Fruit fly (Drosophila melanogaster) whole organism, embryonic: ENCODE results near the gene gNacalpha.

ENCODE experiments used
- Antp ChIP-seq: fragments of 200-800 bp; sonication (Bioruptor generic); optimal IDR thresholded peaks from 3 replicates; lab custom pipeline; 2016; ENCODE audit warnings: missing biosample characterization, missing genetic modification characterization
- Blimp-1 ChIP-seq: fragments of 200-800 bp; sonication (Bioruptor generic); optimal IDR thresholded peaks from 3 replicates; lab custom pipeline; 2018; ENCODE audit warnings: missing biosample characterization, missing genetic modification characterization, mild to moderate bottlenecking, moderate library complexity, missing genetic modification reagents
- CG1024 ChIP-seq: fragments of 200-800 bp; sonication (Bioruptor generic); IDR thresholded peaks from 2 replicates; pipeline ENCODE4 v1.3.6; 2022; ENCODE audit warnings: missing biosample characterization, missing genetic modification characterization
- CG10462 ChIP-seq: fragments of 200-800 bp; sonication (Bioruptor generic); optimal IDR thresholded peaks from 2 replicates; lab custom pipeline; 2016; ENCODE audit warnings: missing biosample characterization, missing genetic modification characterization
- CG12071 ChIP-seq: fragments of 200-800 bp; sonication (Bioruptor generic); optimal IDR thresholded peaks from 3 replicates; lab custom pipeline; 2018; ENCODE audit warnings: missing biosample characterization, mild to moderate bottlenecking, missing genetic modification characterization
- CG17359 ChIP-seq: fragments of 200-800 bp; sonication (Bioruptor generic); optimal IDR thresholded peaks from 3 replicates; lab custom pipeline; 2018; ENCODE audit warnings: missing biosample characterization, mild to moderate bottlenecking, missing genetic modification characterization, moderate library complexity
- CG17829 ChIP-seq: fragments of 200-800 bp; optimal IDR thresholded peaks from 2 replicates; lab custom pipeline; 2019; ENCODE audit warnings: missing biosample characterization, mild to moderate bottlenecking, missing genetic modification characterization, moderate library complexity
- CG31224 ChIP-seq: fragments of 200-800 bp; sonication (Bioruptor generic); IDR thresholded peaks from 2 replicates; pipeline ENCODE4 v1.3.6; 2022; ENCODE audit warnings: missing biosample characterization, missing genetic modification characterization
- CG4820 ChIP-seq: fragments of 200-800 bp; sonication (Bioruptor generic); optimal IDR thresholded peaks from 3 replicates; lab custom pipeline; 2016; ENCODE audit warnings: missing biosample characterization, missing genetic modification characterization
- CG6254 ChIP-seq: fragments of 200-800 bp; sonication (Bioruptor generic); optimal IDR thresholded peaks from 3 replicates; lab custom pipeline; 2017; ENCODE audit warnings: mild to moderate bottlenecking, missing biosample characterization, missing genetic modification reagents, missing genetic modification characterization
- CG6272 ChIP-seq: fragments of 200-800 bp; sonication (Bioruptor generic); IDR thresholded peaks from 2 replicates; pipeline ENCODE4 v1.3.6; 2022; ENCODE audit warnings: missing biosample characterization, missing genetic modification characterization
- CG8089 ChIP-seq: fragments of 200-800 bp; sonication (Bioruptor generic); optimal IDR thresholded peaks from 3 replicates; lab custom pipeline; 2016; ENCODE audit warnings: missing biosample characterization, missing genetic modification characterization
- CG8290 ChIP-seq, 3 experiments: fragments of 200-800 bp; sonication (Bioruptor generic); optimal IDR thresholded peaks; 2 replicates each; lab custom pipeline; 2016 to 2019; ENCODE audit warnings: missing biosample characterization in 3 of 3, missing genetic modification characterization in 3 of 3, mild to moderate bottlenecking in 2 of 3, moderate library complexity in 1 of 3
- CG8924 ChIP-seq: fragments of 200-800 bp; optimal IDR thresholded peaks from 3 replicates; lab custom pipeline; 2019; ENCODE audit warnings: missing biosample characterization, mild to moderate bottlenecking, missing genetic modification characterization, moderate library complexity
- CG9932 ChIP-seq: fragments of 200-800 bp; sonication (Bioruptor generic); IDR thresholded peaks from 2 replicates; pipeline ENCODE4 v1.3.6; 2022; ENCODE audit warnings: missing biosample characterization, missing genetic modification characterization
- CHES-1-like ChIP-seq: fragments of 200-800 bp; sonication (Bioruptor generic); optimal IDR thresholded peaks from 2 replicates; lab custom pipeline; 2016; ENCODE audit warnings: missing biosample characterization, missing genetic modification characterization
- CoRest ChIP-seq: fragments of 200-800 bp; sonication (Bioruptor generic); optimal IDR thresholded peaks from 3 replicates; lab custom pipeline; 2018; ENCODE audit warnings: missing biosample characterization, mild to moderate bottlenecking, missing genetic modification characterization, moderate library complexity
- Gug ChIP-seq: fragments of 200-800 bp; sonication (Bioruptor generic); IDR thresholded peaks from 4 replicates; pipeline ENCODE4 v1.3.6; 2022; ENCODE audit warnings: missing biosample characterization, missing genetic modification characterization
- H2.0 ChIP-seq: fragments of 200-800 bp; sonication (Bioruptor generic); IDR thresholded peaks from 2 replicates; pipeline ENCODE4 v1.3.6; 2022; ENCODE audit warnings: missing biosample characterization, missing genetic modification characterization
- HLH3B ChIP-seq: fragments of 200-800 bp; sonication (Bioruptor generic); IDR thresholded peaks from 2 replicates; pipeline ENCODE4 v1.3.6; 2022; ENCODE audit warnings: missing biosample characterization, missing genetic modification characterization
- HLH4C ChIP-seq: fragments of 200-800 bp; sonication (Bioruptor generic); IDR thresholded peaks from 3 replicates; pipeline ENCODE4 v1.3.6; 2022; ENCODE audit warnings: missing biosample characterization, missing genetic modification characterization; ENCODE audit not compliant: partially characterized antibody
- Meics ChIP-seq: fragments of 200-800 bp; sonication (Bioruptor generic); optimal IDR thresholded peaks from 2 replicates; lab custom pipeline; 2017; ENCODE audit warnings: missing biosample characterization, mild to moderate bottlenecking, missing genetic modification characterization
- NfI ChIP-seq: fragments of 200-800 bp; sonication (Bioruptor generic); optimal IDR thresholded peaks from 3 replicates; lab custom pipeline; 2018; ENCODE audit warnings: missing biosample characterization, mild to moderate bottlenecking, missing genetic modification characterization, moderate library complexity
- Ptx1 ChIP-seq: fragments of 200-800 bp; sonication (Bioruptor generic); IDR thresholded peaks from 2 replicates; pipeline ENCODE4 v1.3.6; 2022; ENCODE audit warnings: missing biosample characterization, missing genetic modification characterization
- Xrp1 ChIP-seq: fragments of 200-800 bp; sonication (Bioruptor generic); IDR thresholded peaks from 2 replicates; pipeline ENCODE4 v1.3.6; 2022; ENCODE audit warnings: missing biosample characterization, missing genetic modification characterization
- abd-A ChIP-seq: fragments of 200-800 bp; sonication (Bioruptor generic); optimal IDR thresholded peaks from 3 replicates; lab custom pipeline; 2019; ENCODE audit warnings: missing biosample characterization, mild to moderate bottlenecking, missing genetic modification characterization, moderate library complexity
- br ChIP-seq: fragments of >200 bp; optimal IDR thresholded peaks from 2 replicates; lab custom pipeline; 2017
- caup ChIP-seq: fragments of 200-800 bp; sonication (Bioruptor generic); optimal IDR thresholded peaks from 3 replicates; lab custom pipeline; 2017; ENCODE audit warnings: missing biosample characterization, mild to moderate bottlenecking, missing genetic modification characterization, moderate library complexity; ENCODE audit not compliant: severe bottlenecking
- chm ChIP-seq: fragments of 200-800 bp; sonication (Bioruptor generic); IDR thresholded peaks from 2 replicates; pipeline ENCODE4 v1.3.6; 2022; ENCODE audit warnings: missing biosample characterization, missing genetic modification characterization
- ci ChIP-seq: fragments of 200-800 bp; sonication (Bioruptor generic); IDR thresholded peaks from 3 replicates; pipeline ENCODE4 v1.3.6; 2022; ENCODE audit warnings: missing biosample characterization, missing genetic modification characterization
- dan ChIP-seq: fragments of 200-800 bp; sonication (Bioruptor generic); IDR thresholded peaks from 2 replicates; pipeline ENCODE4 v1.3.6; 2022; ENCODE audit warnings: missing biosample characterization, missing genetic modification characterization
- danr ChIP-seq: fragments of 200-800 bp; sonication (Bioruptor generic); IDR thresholded peaks from 2 replicates; pipeline ENCODE4 v1.3.6; 2022; ENCODE audit warnings: missing biosample characterization, missing genetic modification characterization
- fd64A ChIP-seq: fragments of 200-800 bp; sonication (Bioruptor generic); optimal IDR thresholded peaks from 3 replicates; lab custom pipeline; 2018; ENCODE audit warnings: missing biosample characterization, mild to moderate bottlenecking, missing genetic modification characterization
- grau ChIP-seq: fragments of 200-800 bp; optimal IDR thresholded peaks from 3 replicates; lab custom pipeline; 2019; ENCODE audit warnings: missing biosample characterization, mild to moderate bottlenecking, missing genetic modification characterization, moderate library complexity
- ken ChIP-seq: fragments of 200-800 bp; sonication (Bioruptor generic); IDR thresholded peaks from 3 replicates; pipeline ENCODE4 v1.3.6; 2022; ENCODE audit warnings: missing biosample characterization, missing genetic modification characterization
- nerfin-2 ChIP-seq: fragments of 200-800 bp; sonication (Bioruptor generic); IDR thresholded peaks from 2 replicates; pipeline ENCODE4 v1.3.6; 2022; ENCODE audit warnings: missing biosample characterization, missing genetic modification characterization; ENCODE audit not compliant: partially characterized antibody
- org-1 ChIP-seq: fragments of 200-800 bp; sonication (Bioruptor generic); optimal IDR thresholded peaks from 2 replicates; lab custom pipeline; 2017; ENCODE audit warnings: missing biosample characterization, missing genetic modification characterization
- pho ChIP-seq: fragments of 200-800 bp; sonication (Bioruptor generic); optimal IDR thresholded peaks from 2 replicates; lab custom pipeline; 2016; ENCODE audit warnings: missing biosample characterization, missing genetic modification characterization
- pum ChIP-seq: fragments of 200-800 bp; sonication (Bioruptor generic); optimal IDR thresholded peaks from 2 replicates; lab custom pipeline; 2016; ENCODE audit warnings: missing biosample characterization, missing genetic modification characterization
- row ChIP-seq: fragments of 200-800 bp; sonication (Bioruptor generic); IDR thresholded peaks from 3 replicates; pipeline ENCODE4 v1.3.6; 2022; ENCODE audit warnings: missing biosample characterization, missing genetic modification characterization
- sc ChIP-seq, 3 experiments: fragments of >200 bp in 2 of 3; fragments of 200-800 bp in 1 of 3; sonication (Bioruptor generic) in 1 of 3; optimal IDR thresholded peaks; 2 replicates in 2 of 3; 3 replicates in 1 of 3; lab custom pipeline; 2017; ENCODE audit warnings: mild to moderate bottlenecking in 1 of 3, missing biosample characterization in 1 of 3, missing genetic modification characterization in 1 of 3, missing genetic modification reagents in 1 of 3
- slbo ChIP-seq: fragments of 200-800 bp; sonication (Bioruptor generic); IDR thresholded peaks from 2 replicates; pipeline ENCODE4 v1.3.6; 2022; ENCODE audit warnings: missing biosample characterization, missing genetic modification characterization
- slou ChIP-seq: fragments of 200-800 bp; sonication (Bioruptor generic); optimal IDR thresholded peaks from 3 replicates; lab custom pipeline; 2016; ENCODE audit warnings: missing biosample characterization, missing genetic modification characterization
- so ChIP-seq: fragments of 200-800 bp; sonication (Bioruptor generic); IDR thresholded peaks from 3 replicates; pipeline ENCODE4 v1.3.6; 2022; ENCODE audit warnings: missing biosample characterization, missing genetic modification characterization
- sr ChIP-seq: fragments of 200-800 bp; sonication (Bioruptor generic); IDR thresholded peaks from 3 replicates; pipeline ENCODE4 v1.3.6; 2022; ENCODE audit warnings: missing biosample characterization, missing genetic modification characterization
- stc ChIP-seq: fragments of 200-800 bp; sonication (Bioruptor generic); IDR thresholded peaks from 2 replicates; pipeline ENCODE4 v1.3.6; 2022; ENCODE audit warnings: missing biosample characterization, missing genetic modification characterization
- tin ChIP-seq: fragments of 200-800 bp; sonication (Bioruptor generic); optimal IDR thresholded peaks from 3 replicates; lab custom pipeline; 2016; ENCODE audit warnings: missing biosample characterization, missing genetic modification characterization
- ttk ChIP-seq: fragments of 200-800 bp; sonication (Bioruptor generic); IDR thresholded peaks from 2 replicates; pipeline ENCODE4 v2.1.2; 2022; ENCODE audit warnings: missing biosample characterization, missing genetic modification characterization
- vvl ChIP-seq: fragments of 200-800 bp; sonication (Bioruptor generic); IDR thresholded peaks from 2 replicates; pipeline ENCODE4 v1.3.6; 2022; ENCODE audit warnings: missing biosample characterization, missing genetic modification characterization
- zfh1 ChIP-seq: fragments of 200-800 bp; sonication (Bioruptor generic); IDR thresholded peaks from 3 replicates; pipeline ENCODE4 v1.3.6; 2022; ENCODE audit warnings: missing biosample characterization, missing genetic modification characterization
- zfh2 ChIP-seq: fragments of 200-800 bp; sonication (Bioruptor generic); optimal IDR thresholded peaks from 2 replicates; lab custom pipeline; 2016; ENCODE audit warnings: missing biosample characterization, missing genetic modification characterization

gNacalpha gene

DNA sequence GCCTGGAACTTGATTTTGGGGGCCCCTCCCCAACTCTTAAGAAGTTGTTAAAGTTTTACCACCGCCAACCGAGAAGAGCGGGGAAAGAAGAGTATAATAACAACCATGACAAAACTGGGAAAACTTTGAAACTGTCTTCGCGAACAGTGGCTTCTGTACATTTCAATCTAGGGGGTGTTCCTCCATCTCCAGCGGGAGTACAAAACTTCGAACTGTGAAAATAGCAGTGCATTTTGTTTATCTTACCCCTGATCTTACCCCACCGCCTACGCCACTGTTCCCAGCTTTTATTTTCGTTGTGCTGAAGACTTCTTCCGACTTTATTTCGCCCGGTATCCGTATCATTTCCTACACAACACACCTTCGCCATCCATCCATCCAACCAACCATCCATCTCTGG is 33.9 kb downstream of the gNacalpha start (continued):
- TF ChIP-seq CG8089: no peak
- TF ChIP-seq fd64A (GFP tag; lab: Kevin White, UChicago): no peak
- no peak for TF ChIP-seq br (lab: Kevin White, UChicago)
- TF ChIP-seq HLH4C (GFP tag; lab: Robert Waterston, UW): no peak
- peak; percentile 55; the same call in 2 of the 3 replicates for TF ChIP-seq zfh1 (GFP tag; lab: Robert Waterston, UW)
- peak; percentile 2 for TF ChIP-seq CHES-1-like (GFP tag; lab: Kevin White, UChicago)
- no peak for TF ChIP-seq slou (GFP tag; lab: Kevin White, UChicago)
- TF ChIP-seq Meics (GFP tag; lab: Kevin White, UChicago): peak; percentile 33
- peak; percentile 43 for TF ChIP-seq zfh2 (GFP tag; lab: Kevin White, UChicago)
- no peak for TF ChIP-seq CG8924 (tag; lab: Kevin White, UChicago)
- no peak for TF ChIP-seq CG8290 (GFP tag; optimal IDR thresholded peaks at IDR 0.05; lab: Kevin White, UChicago)
- TF ChIP-seq CG8290 (tag; optimal IDR thresholded peaks at IDR 0.05; lab: Kevin White, UChicago): peak in 1 of 2 experiments; percentile 53
- TF ChIP-seq pum: peak; percentile 9
- TF ChIP-seq CG10462 (GFP tag; lab: Kevin White, UChicago): no peak
- 0 out of 3 replicates have a peak, but pooled peaks have one; percentile 30 for TF ChIP-seq so (GFP tag; lab: Robert Waterston, UW)
- peak; percentile 61 for TF ChIP-seq CG9932 (GFP tag; lab: Robert Waterston, UW)
- no peak for TF ChIP-seq CG1024
- TF ChIP-seq Ptx1 (GFP tag; lab: Robert Waterston, UW): peak; percentile 35; the same call in 1 of the 2 replicates
- no peak for TF ChIP-seq CG17359 (tag; lab: Kevin White, UChicago)
- TF ChIP-seq ken (GFP tag; lab: Robert Waterston, UW): peak; percentile 12; the same call in 1 of the 3 replicates
- peak; percentile 29 for TF ChIP-seq tin (GFP tag; lab: Kevin White, UChicago)
- no peak; the same call in 1 of the 2 replicates for TF ChIP-seq CG6272
- 0 out of 2 replicates have a peak, but pooled peaks have one; percentile 25 for TF ChIP-seq HLH3B (GFP tag; lab: Robert Waterston, UW)
- no peak for TF ChIP-seq dan
- TF ChIP-seq Xrp1 (GFP tag; lab: Robert Waterston, UW): peak; percentile 53
- TF ChIP-seq Antp (GFP tag; lab: Kevin White, UChicago): peak; percentile 67
- peak; percentile 55 for TF ChIP-seq Blimp-1 (GFP tag; lab: Kevin White, UChicago)
- peak; percentile 9 for TF ChIP-seq grau (tag; lab: Kevin White, UChicago)
- peak; percentile 2 for TF ChIP-seq CG12071
- TF ChIP-seq CG6254 (GFP tag; lab: Kevin White, UChicago): peak; percentile 1
- peak; percentile 37; the same call in 1 of the 2 replicates for TF ChIP-seq ttk (GFP tag; lab: Robert Waterston, UW)
- TF ChIP-seq row (GFP tag; lab: Robert Waterston, UW): peak; percentile 62
- TF ChIP-seq sr: no peak
- TF ChIP-seq org-1 (GFP tag; lab: Kevin White, UChicago): no peak
- TF ChIP-seq caup: peak; percentile 7
- TF ChIP-seq NfI (GFP tag; lab: Kevin White, UChicago): peak; percentile 4
- peak; percentile 62 for TF ChIP-seq vvl (GFP tag; lab: Robert Waterston, UW)
- 0 out of 2 replicates have a peak, but pooled peaks have one; percentile 7 for TF ChIP-seq CG31224
- peak; percentile 32 for TF ChIP-seq pho
- TF ChIP-seq sc (optimal IDR thresholded peaks at IDR 0.05; lab: Kevin White, UChicago): no peak
- no peak for TF ChIP-seq sc (GFP tag; optimal IDR thresholded peaks at IDR 0.05; lab: Kevin White, UChicago)
- TF ChIP-seq nerfin-2: no peak
- TF ChIP-seq danr (GFP tag; lab: Robert Waterston, UW): no peak
- TF ChIP-seq Gug: peak; percentile 49; the same call in 2 of the 4 replicates
- TF ChIP-seq CG4820 (GFP tag; lab: Kevin White, UChicago): no peak
- peak; percentile 49; the same call in 1 of the 2 replicates for TF ChIP-seq chm (GFP tag; lab: Robert Waterston, UW)
- no peak for TF ChIP-seq abd-A (tag; lab: Kevin White, UChicago)
- TF ChIP-seq slbo (GFP tag; lab: Robert Waterston, UW): peak; percentile 67
- TF ChIP-seq H2.0 (GFP tag; lab: Robert Waterston, UW): peak; percentile 52; the same call in 1 of the 2 replicates
- TF ChIP-seq stc (GFP tag; lab: Robert Waterston, UW): no peak
- peak; percentile 5 for TF ChIP-seq CoRest (tag; lab: Kevin White, UChicago)
- TF ChIP-seq ci (GFP tag; lab: Robert Waterston, UW): peak; percentile 36; the same call in 1 of the 3 replicates
- TF ChIP-seq CG17829 (tag; lab: Kevin White, UChicago): no peak
